Worm (Caenorhabditis elegans) whole organism, L4 larva: Measurements from ENCODE around the gene ppat-1.

Experiments used
- F10B5.3 ChIP-seq: sonication (generic microtip); optimal IDR thresholded peaks from 2 replicates; lab custom pipeline; 2016; ENCODE audit warnings: mild to moderate bottlenecking, missing genetic modification characterization, missing compliant biosample characterization
- ceh-20 ChIP-seq: fragments of 200-800 bp; sonication (Bioruptor generic); IDR thresholded peaks from 2 replicates; pipeline ENCODE4 v1.3.6; 2022; ENCODE audit warnings: missing genetic modification reagents, missing genetic modification characterization, missing compliant biosample characterization
- ceh-28 ChIP-seq: fragments of 150-350 bp; optimal IDR thresholded peaks from 2 replicates; lab custom pipeline; 2014; ENCODE audit warnings: missing biosample characterization, missing genetic modification reagents, missing genetic modification characterization
- ceh-44 ChIP-seq: fragments of 200-800 bp; sonication (Bioruptor generic); IDR thresholded peaks from 2 replicates; pipeline ENCODE4 v1.3.6; 2022; ENCODE audit warnings: missing genetic modification reagents, missing genetic modification characterization, missing compliant biosample characterization
- cey-2 ChIP-seq: sonication (generic microtip); optimal IDR thresholded peaks from 3 replicates; lab custom pipeline; 2017; ENCODE audit warnings: missing genetic modification characterization, mild to moderate bottlenecking, missing compliant biosample characterization, antibody characterized with exemption, borderline replicate concordance; ENCODE audit not compliant: insufficient read depth
- daf-16 ChIP-seq, 3 experiments: sonication (generic microtip); optimal IDR thresholded peaks; 2 replicates each; lab custom pipeline; 2016 to 2017; ENCODE audit warnings: missing genetic modification characterization in 3 of 3, missing genetic modification reagents in 3 of 3, mild to moderate bottlenecking in 2 of 3, missing compliant biosample characterization in 2 of 3, missing biosample characterization in 1 of 3, moderate library complexity in 1 of 3
- dmd-6 ChIP-seq: fragments of 200-800 bp; sonication (Bioruptor generic); IDR thresholded peaks from 2 replicates; pipeline ENCODE4 v1.3.6; 2022; ENCODE audit warnings: missing genetic modification reagents, missing genetic modification characterization, missing compliant biosample characterization
- dmd-9 ChIP-seq: fragments of 200-800 bp; sonication (Bioruptor generic); IDR thresholded peaks from 2 replicates; pipeline ENCODE4 v1.3.6; 2022; ENCODE audit warnings: missing genetic modification reagents, missing genetic modification characterization, missing compliant biosample characterization
- dve-1 ChIP-seq: sonication (generic microtip); optimal IDR thresholded peaks from 2 replicates; lab custom pipeline; 2017; ENCODE audit warnings: antibody characterized with exemption, mild to moderate bottlenecking, missing genetic modification characterization, missing compliant biosample characterization; ENCODE audit not compliant: insufficient read depth
- fos-1 ChIP-seq: fragments of 150-350 bp; optimal IDR thresholded peaks from 2 replicates; lab custom pipeline; 2014; ENCODE audit warnings: missing biosample characterization, missing genetic modification characterization
- hlh-11 ChIP-seq: fragments of 200-800 bp; sonication (Bioruptor generic); optimal IDR thresholded peaks from 2 replicates; lab custom pipeline; 2018; ENCODE audit warnings: mild to moderate bottlenecking, missing genetic modification characterization, missing compliant biosample characterization
- hlh-30 ChIP-seq: sonication (generic microtip); optimal IDR thresholded peaks from 2 replicates; lab custom pipeline; 2017; ENCODE audit warnings: antibody characterized with exemption, mild to moderate bottlenecking, missing genetic modification characterization, missing compliant biosample characterization; ENCODE audit not compliant: insufficient read depth
- lin-1 ChIP-seq: fragments of 200-800 bp; sonication (Bioruptor generic); IDR thresholded peaks from 2 replicates; pipeline ENCODE4 v1.3.6; 2022; ENCODE audit warnings: missing genetic modification reagents, missing genetic modification characterization, missing compliant biosample characterization
- lin-29 ChIP-seq: fragments of 200-800 bp; sonication (Bioruptor generic); IDR thresholded peaks from 2 replicates; pipeline ENCODE4 v1.3.6; 2022; ENCODE audit warnings: missing genetic modification reagents, missing genetic modification characterization, missing compliant biosample characterization
- lin-38 ChIP-seq: fragments of 200-800 bp; sonication (Bioruptor generic); IDR thresholded peaks from 2 replicates; pipeline ENCODE4 v1.3.6; 2022; ENCODE audit warnings: missing genetic modification reagents, missing genetic modification characterization, missing compliant biosample characterization
- lsy-2 ChIP-seq, 2 experiments: fragments of 150-350 bp in 1 of 2; sonication (generic microtip) in 1 of 2; optimal IDR thresholded peaks; 2 replicates each; lab custom pipeline; 2014 to 2017; ENCODE audit warnings: missing biosample characterization in 2 of 2, missing genetic modification characterization in 2 of 2
- madf-9 ChIP-seq: fragments of 200-800 bp; sonication (Bioruptor generic); conservative IDR thresholded peaks from 2 replicates; pipeline ENCODE4 v1.3.6; 2022; ENCODE audit warnings: missing genetic modification reagents, missing genetic modification characterization, missing compliant biosample characterization
- mdl-1 ChIP-seq, 2 experiments: fragments of 150-350 bp in 1 of 2; sonication (generic microtip) in 1 of 2; optimal IDR thresholded peaks; 2 replicates each; lab custom pipeline; 2014 to 2017; ENCODE audit warnings: missing biosample characterization in 2 of 2, missing genetic modification characterization in 2 of 2
- mep-1 ChIP-seq: fragments of 150-350 bp; sonication (generic microtip); optimal IDR thresholded peaks from 3 replicates; lab custom pipeline; 2014; ENCODE audit warnings: missing biosample characterization, missing genetic modification characterization
- mes-2 ChIP-seq: sonication (generic microtip); optimal IDR thresholded peaks from 2 replicates; lab custom pipeline; 2016; ENCODE audit warnings: missing genotype, mild to moderate bottlenecking, missing genetic modification characterization, missing compliant biosample characterization; ENCODE audit not compliant: poor library complexity, severe bottlenecking
- mxl-3 ChIP-seq: fragments of 200-800 bp; sonication (Bioruptor generic); optimal IDR thresholded peaks from 2 replicates; lab custom pipeline; 2018; ENCODE audit warnings: mild to moderate bottlenecking, missing genetic modification characterization, missing compliant biosample characterization
- nhr-11 ChIP-seq: fragments of 150-350 bp; optimal IDR thresholded peaks from 2 replicates; lab custom pipeline; 2014; ENCODE audit warnings: missing biosample characterization, missing genetic modification characterization
- nhr-111 ChIP-seq: fragments of 200-800 bp; sonication (Bioruptor generic); optimal IDR thresholded peaks from 2 replicates; lab custom pipeline; 2018; ENCODE audit warnings: mild to moderate bottlenecking, missing genetic modification characterization, missing compliant biosample characterization
- nhr-237 ChIP-seq: sonication (generic microtip); optimal IDR thresholded peaks from 2 replicates; lab custom pipeline; 2017; ENCODE audit warnings: missing biosample characterization, missing genetic modification characterization
- nhr-28 ChIP-seq: fragments of 150-350 bp; optimal IDR thresholded peaks from 2 replicates; lab custom pipeline; 2014; ENCODE audit warnings: missing biosample characterization, missing genetic modification characterization
- nhr-48 ChIP-seq: sonication (generic microtip); optimal IDR thresholded peaks from 2 replicates; lab custom pipeline; 2016; ENCODE audit warnings: mild to moderate bottlenecking, missing genetic modification characterization, missing compliant biosample characterization
- nhr-6 ChIP-seq: fragments of 150-350 bp; optimal IDR thresholded peaks from 2 replicates; lab custom pipeline; 2014; ENCODE audit warnings: missing biosample characterization, missing genetic modification characterization
- nhr-76 ChIP-seq: fragments of 150-350 bp; optimal IDR thresholded peaks from 2 replicates; lab custom pipeline; 2014; ENCODE audit warnings: missing biosample characterization, missing genetic modification characterization
- nhr-77 ChIP-seq: fragments of 150-350 bp; optimal IDR thresholded peaks from 2 replicates; lab custom pipeline; 2014; ENCODE audit warnings: missing biosample characterization, missing genetic modification characterization
- snpc-1.2 ChIP-seq: fragments of 200-800 bp; sonication (Bioruptor generic); IDR thresholded peaks from 2 replicates; pipeline ENCODE4 v1.3.6; 2022; ENCODE audit warnings: missing genetic modification reagents, missing genetic modification characterization, missing compliant biosample characterization
- snpc-4 ChIP-seq: fragments of 150-350 bp; optimal IDR thresholded peaks from 2 replicates; lab custom pipeline; 2014; ENCODE audit warnings: missing biosample characterization, missing genetic modification characterization
- spr-1 ChIP-seq: sonication (generic microtip); optimal IDR thresholded peaks from 2 replicates; lab custom pipeline; 2016; ENCODE audit warnings: mild to moderate bottlenecking, missing genetic modification characterization, missing compliant biosample characterization
- tra-1 ChIP-seq: fragments of 200-800 bp; sonication (Bioruptor generic); IDR thresholded peaks from 2 replicates; pipeline ENCODE4 v1.3.6; 2022; ENCODE audit warnings: missing genetic modification reagents, missing genetic modification characterization, missing compliant biosample characterization
- unc-130 ChIP-seq: sonication (generic microtip); optimal IDR thresholded peaks from 2 replicates; lab custom pipeline; 2016; ENCODE audit warnings: missing genetic modification reagents, missing genetic modification characterization, missing compliant biosample characterization
- unc-39 ChIP-seq: sonication (generic microtip); optimal IDR thresholded peaks from 2 replicates; lab custom pipeline; 2017; ENCODE audit warnings: missing biosample characterization, missing genetic modification characterization
- zfp-3 ChIP-seq: fragments of 200-800 bp; sonication (Bioruptor generic); conservative IDR thresholded peaks from 2 replicates; pipeline ENCODE4 v1.3.6; 2022; ENCODE audit warnings: missing genetic modification reagents, missing genetic modification characterization, missing compliant biosample characterization
- zip-2 ChIP-seq: fragments of 150-350 bp; optimal IDR thresholded peaks from 2 replicates; lab custom pipeline; 2014; ENCODE audit warnings: missing biosample characterization, missing genetic modification characterization
- ztf-11 ChIP-seq: fragments of 150-350 bp; optimal IDR thresholded peaks from 2 replicates; lab custom pipeline; 2014; ENCODE audit warnings: missing biosample characterization, missing genetic modification characterization

The ppat-1 gene

DNA sequence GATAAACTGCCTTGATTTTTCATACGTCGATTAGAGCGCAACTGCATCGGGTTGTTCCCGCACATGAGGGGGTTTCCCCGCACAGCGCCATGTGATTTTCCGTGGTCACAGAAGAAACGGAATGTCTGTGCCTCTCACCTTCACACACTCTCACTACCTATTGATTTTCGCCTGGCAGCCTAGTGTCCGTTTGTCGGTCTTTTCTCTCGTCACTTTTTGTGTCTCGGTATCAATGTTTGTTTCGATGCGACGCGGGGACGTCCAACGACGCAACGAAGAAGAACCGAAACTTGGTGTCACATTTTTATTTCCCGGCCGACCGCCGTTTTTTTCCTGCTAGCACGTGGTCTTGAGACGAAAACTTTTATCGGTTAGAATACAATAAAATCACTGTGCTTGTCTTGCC, 39.7 kb upstream of the ppat-1 start (continued):
- peak; percentile 16 for TF ChIP-seq cey-2 (tag; lab: Kevin White, UChicago)
- peak; percentile 44 for TF ChIP-seq zip-2 (tag; lab: Kevin White, UChicago)
- peak; percentile 73; the same call in 1 of the 2 replicates for TF ChIP-seq lin-29 (GFP tag; lab: Robert Waterston, UW)
- peak; percentile 93 for TF ChIP-seq nhr-6
- TF ChIP-seq mxl-3, result peak; percentile 100
- peak; percentile 53 for TF ChIP-seq nhr-76 (tag; lab: Kevin White, UChicago)
- no peak for TF ChIP-seq nhr-111 (GFP tag; lab: Kevin White, UChicago)
- no peak for TF ChIP-seq unc-130 (GFP tag; lab: Kevin White, UChicago)
- peak; percentile 97 for TF ChIP-seq nhr-48 (tag; lab: Kevin White, UChicago)
- TF ChIP-seq ceh-28 (tag; lab: Kevin White, UChicago), result peak; percentile 72
- peak; percentile 100 for TF ChIP-seq hlh-11 (tag; lab: Kevin White, UChicago)
- TF ChIP-seq, all 104 proteins: peak for 67

DNA sequence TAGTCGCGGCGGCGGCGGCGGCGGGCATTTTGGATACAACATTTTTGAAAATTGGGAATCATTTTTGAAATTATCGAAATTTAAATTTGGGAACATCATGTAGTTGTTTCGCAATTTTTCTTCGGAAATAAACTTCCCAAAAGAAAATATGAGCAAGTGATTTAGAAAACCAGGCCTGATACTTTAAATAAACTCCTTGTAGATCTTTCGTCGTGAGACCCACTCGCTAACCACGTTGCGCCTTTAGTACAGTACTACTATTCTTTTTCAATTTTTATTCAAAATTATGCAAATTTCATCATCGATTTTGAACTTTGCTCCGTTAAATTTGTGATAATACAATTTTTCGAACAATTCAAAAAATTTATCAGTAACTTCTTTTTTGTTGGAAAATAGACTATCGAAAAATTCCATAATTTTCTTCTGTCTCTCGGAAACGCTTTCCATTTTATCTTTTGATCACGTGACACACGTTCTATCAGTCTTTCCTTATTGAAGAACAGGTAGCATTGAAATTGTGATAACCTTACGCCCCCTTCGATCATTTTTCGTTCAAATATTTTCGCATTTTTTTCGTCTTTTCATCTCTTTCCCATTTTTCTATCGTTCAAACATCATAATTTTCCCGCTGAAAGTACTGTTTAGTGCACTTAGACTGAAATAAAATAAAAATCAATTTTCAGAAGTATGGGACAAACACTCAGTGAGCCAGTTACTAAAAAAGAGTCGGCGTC, 39.1 kb upstream of the ppat-1 start, which contains the start of gene ppm-2:
TSS of gene ppm-2 (plus strand) at position 684 of the 734 bp plus-strand sequence.
- TF ChIP-seq cey-2 (tag; lab: Kevin White, UChicago), result no peak
- no peak for TF ChIP-seq nhr-11 (tag; lab: Kevin White, UChicago)
- peak; percentile 63 for TF ChIP-seq nhr-28 (tag; lab: Kevin White, UChicago)
- TF ChIP-seq lin-1, result 0 out of 2 replicates have a peak, but pooled peaks have one; percentile 38
- 0 out of 2 replicates have a peak, but pooled peaks have one; percentile 4 for TF ChIP-seq dmd-9
- TF ChIP-seq ceh-44, result no peak
- peak; percentile 77 for TF ChIP-seq dmd-6 (GFP tag; lab: Robert Waterston, UW)
- peak; percentile 27 for TF ChIP-seq unc-130 (GFP tag; lab: Kevin White, UChicago)
- TF ChIP-seq ztf-11 (tag; lab: Kevin White, UChicago), result no peak
- TF ChIP-seq F10B5.3 (tag; lab: Kevin White, UChicago), result no peak
- TF ChIP-seq mep-1 (tag; lab: Kevin White, UChicago), result peak; percentile 13
- peak in 1 of 2 experiments; percentile 47 for TF ChIP-seq lsy-2 (tag; optimal IDR thresholded peaks at IDR 0.05; lab: Kevin White, UChicago)
- TF ChIP-seq spr-1 (tag; lab: Kevin White, UChicago), result no peak
- TF ChIP-seq mes-2 (tag; lab: Kevin White, UChicago), result no peak
- no peak for TF ChIP-seq daf-16 (GFP tag; optimal IDR thresholded peaks at IDR 0.05; lab: Kevin White, UChicago)
- peak; percentile 43 for TF ChIP-seq daf-16 (tag; optimal IDR thresholded peaks at IDR 0.05; lab: Kevin White, UChicago)
- 0 out of 2 replicates have a peak, but pooled peaks have one; percentile 14 for TF ChIP-seq madf-9 (GFP tag; lab: Robert Waterston, UW)
- TF ChIP-seq lin-38 (GFP tag; lab: Robert Waterston, UW), result peak; percentile 22; the same call in 1 of the 2 replicates
- TF ChIP-seq fos-1 (tag; lab: Kevin White, UChicago), result no peak
- TF ChIP-seq hlh-11 (tag; lab: Kevin White, UChicago), result peak; percentile 24
- TF ChIP-seq mdl-1 (tag; optimal IDR thresholded peaks at IDR 0.05; lab: Kevin White, UChicago), result peak in 1 of 2 experiments; percentile 10
- TF ChIP-seq nhr-77, result peak; percentile 14
- no peak for TF ChIP-seq unc-39 (tag; lab: Kevin White, UChicago)
- 0 out of 2 replicates have a peak, but pooled peaks have one; percentile 45 for TF ChIP-seq zfp-3 (GFP tag; lab: Robert Waterston, UW)
- no peak for TF ChIP-seq ceh-20 (GFP tag; lab: Robert Waterston, UW)
- TF ChIP-seq tra-1, result 0 out of 2 replicates have a peak, but pooled peaks have one; percentile 9
- TF ChIP-seq snpc-4 (tag; lab: Kevin White, UChicago), result no peak
- TF ChIP-seq snpc-1.2 (GFP tag; lab: Robert Waterston, UW), result peak; percentile 46; the same call in 1 of the 2 replicates
- TF ChIP-seq hlh-30, result peak; percentile 73
- TF ChIP-seq dve-1 (tag; lab: Kevin White, UChicago), result peak; percentile 55
- no peak for TF ChIP-seq nhr-237 (tag; lab: Kevin White, UChicago)
